Worm (Caenorhabditis elegans): Measurements from ENCODE around the gene wdr-20.

ce11 chrV:10179235-10179634, 45.3 kb upstream of the wdr-20 start, which contains the start of gene cul-5:
- TF ChIP-seq dao-5 (tag; optimal IDR thresholded peaks at IDR 0.05) (no peak), him-1 (tag; optimal IDR thresholded peaks at IDR 0.05) (no peak)

Data from whole organism, L4/young adult.